Worm (Caenorhabditis elegans) whole organism, mixed stage, embryonic: ENCODE results near the gene R31.2.

Source experiments
- M03D4.4 ChIP-seq: sonication (generic microtip); optimal IDR thresholded peaks from 2 replicates; lab custom pipeline; 2017; ENCODE audit warnings: mild to moderate bottlenecking, missing genetic modification characterization, missing compliant biosample characterization
- bed-3 ChIP-seq: fragments of 200-800 bp; sonication (Bioruptor generic); optimal IDR thresholded peaks from 3 replicates; lab custom pipeline; 2018; ENCODE audit warnings: mild to moderate bottlenecking, missing genetic modification characterization, moderate library complexity, missing compliant biosample characterization
- blmp-1 ChIP-seq: fragments of 150-350 bp; optimal IDR thresholded peaks from 2 replicates; lab custom pipeline; 2014; ENCODE audit warnings: missing biosample characterization, missing genetic modification characterization
- ceh-39 ChIP-seq: fragments of 150-350 bp; optimal IDR thresholded peaks from 2 replicates; lab custom pipeline; 2014; ENCODE audit warnings: missing biosample characterization, missing genetic modification characterization
- ceh-43 ChIP-seq: fragments of 200-800 bp; sonication (Bioruptor generic); optimal IDR thresholded peaks from 2 replicates; lab custom pipeline; 2018; ENCODE audit warnings: mild to moderate bottlenecking, missing genetic modification characterization, moderate library complexity, missing compliant biosample characterization
- ceh-83 ChIP-seq: fragments of 200-800 bp; sonication (Bioruptor generic); optimal IDR thresholded peaks from 2 replicates; lab custom pipeline; 2018; ENCODE audit warnings: mild to moderate bottlenecking, missing genetic modification characterization, missing compliant biosample characterization
- ces-1 ChIP-seq: fragments of 150-350 bp; optimal IDR thresholded peaks from 2 replicates; lab custom pipeline; 2014; ENCODE audit warnings: missing biosample characterization, missing genetic modification reagents, missing genetic modification characterization
- cnd-1 ChIP-seq: fragments of 200-800 bp; sonication (Bioruptor generic); optimal IDR thresholded peaks from 2 replicates; lab custom pipeline; 2018; ENCODE audit warnings: mild to moderate bottlenecking, missing genetic modification characterization, missing compliant biosample characterization
- elt-1 ChIP-seq: sonication (generic microtip); optimal IDR thresholded peaks from 2 replicates; lab custom pipeline; 2017; ENCODE audit warnings: missing genetic modification characterization, mild to moderate bottlenecking, missing compliant biosample characterization, antibody characterized with exemption, moderate library complexity, borderline replicate concordance; ENCODE audit not compliant: insufficient read depth
- elt-3 ChIP-seq: fragments of 150-350 bp; optimal IDR thresholded peaks from 2 replicates; lab custom pipeline; 2014; ENCODE audit warnings: missing biosample characterization, missing genetic modification characterization
- flh-1 ChIP-seq: fragments of 200-800 bp; sonication (Bioruptor generic); optimal IDR thresholded peaks from 2 replicates; lab custom pipeline; 2018; ENCODE audit warnings: mild to moderate bottlenecking, missing genetic modification characterization, moderate library complexity, missing compliant biosample characterization
- ham-2 ChIP-seq: fragments of 200-800 bp; sonication (Bioruptor generic); optimal IDR thresholded peaks from 2 replicates; lab custom pipeline; 2018; ENCODE audit warnings: mild to moderate bottlenecking, missing genetic modification characterization, missing compliant biosample characterization
- hlh-1 ChIP-seq: fragments of 150-350 bp; optimal IDR thresholded peaks from 2 replicates; lab custom pipeline; 2014; ENCODE audit warnings: missing biosample characterization, missing genetic modification reagents, missing genetic modification characterization
- lin-13 ChIP-seq: fragments of 150-350 bp; optimal IDR thresholded peaks from 2 replicates; lab custom pipeline; 2014; ENCODE audit warnings: missing biosample characterization, missing genetic modification characterization
- lin-32 ChIP-seq: fragments of 200-800 bp; sonication (Bioruptor generic); optimal IDR thresholded peaks from 2 replicates; lab custom pipeline; 2018; ENCODE audit warnings: mild to moderate bottlenecking, missing genetic modification characterization, missing compliant biosample characterization
- lsy-2 ChIP-seq: fragments of 150-350 bp; optimal IDR thresholded peaks from 2 replicates; lab custom pipeline; 2014; ENCODE audit warnings: missing biosample characterization, missing genetic modification characterization
- mab-5 ChIP-seq: fragments of 150-350 bp; optimal IDR thresholded peaks from 2 replicates; lab custom pipeline; 2014; ENCODE audit warnings: missing biosample characterization, missing genetic modification characterization
- mep-1 ChIP-seq: fragments of 150-350 bp; optimal IDR thresholded peaks from 2 replicates; lab custom pipeline; 2017; ENCODE audit warnings: missing biosample characterization, missing genetic modification reagents, missing genetic modification characterization, inconsistent platforms
- mls-2 ChIP-seq: sonication (generic microtip); optimal IDR thresholded peaks from 2 replicates; lab custom pipeline; 2016; ENCODE audit warnings: mild to moderate bottlenecking, missing genetic modification characterization, moderate library complexity, missing compliant biosample characterization
- nhr-12 ChIP-seq: fragments of 150-350 bp; optimal IDR thresholded peaks from 2 replicates; lab custom pipeline; 2014; ENCODE audit warnings: missing biosample characterization, missing genetic modification characterization
- nhr-237 ChIP-seq: fragments of 150-350 bp; optimal IDR thresholded peaks from 2 replicates; lab custom pipeline; 2014; ENCODE audit warnings: missing biosample characterization, missing genetic modification characterization
- nhr-28 ChIP-seq: fragments of 150-350 bp; optimal IDR thresholded peaks from 2 replicates; lab custom pipeline; 2014; ENCODE audit warnings: missing biosample characterization, missing genetic modification characterization
- pha-4 ChIP-seq: fragments of 150-350 bp; optimal IDR thresholded peaks from 2 replicates; lab custom pipeline; 2018; ENCODE audit warnings: missing biosample characterization, missing genetic modification reagents, missing genetic modification characterization
- snpc-4 ChIP-seq: fragments of 150-350 bp; optimal IDR thresholded peaks from 2 replicates; lab custom pipeline; 2014; ENCODE audit warnings: missing biosample characterization, missing genetic modification characterization
- sptf-1 ChIP-seq: sonication (generic microtip); optimal IDR thresholded peaks from 2 replicates; lab custom pipeline; 2017; ENCODE audit warnings: mild to moderate bottlenecking, missing genetic modification characterization, moderate library complexity, missing compliant biosample characterization
- unc-120 ChIP-seq: sonication (generic microtip); optimal IDR thresholded peaks from 2 replicates; lab custom pipeline; 2017; ENCODE audit warnings: missing genetic modification characterization, missing compliant biosample characterization; ENCODE audit not compliant: poor library complexity, severe bottlenecking
- unc-39 ChIP-seq: fragments of 150-350 bp; optimal IDR thresholded peaks from 2 replicates; lab custom pipeline; 2014; ENCODE audit warnings: missing biosample characterization, missing genetic modification characterization
- unc-62 ChIP-seq: fragments of 150-350 bp; optimal IDR thresholded peaks from 2 replicates; lab custom pipeline; 2014; ENCODE audit warnings: missing biosample characterization, missing genetic modification reagents, missing genetic modification characterization
- zip-8 ChIP-seq: fragments of 150-350 bp; optimal IDR thresholded peaks from 2 replicates; lab custom pipeline; 2014; ENCODE audit warnings: missing biosample characterization, missing genetic modification characterization
- ztf-11 ChIP-seq: fragments of 150-350 bp; optimal IDR thresholded peaks from 2 replicates; lab custom pipeline; 2014; ENCODE audit warnings: missing biosample characterization, missing genetic modification characterization

R31.2 gene

ce11 chrV:11934848-11935247, 17.5 kb downstream of the R31.2 start, which contains the start of gene F58H1.8:
TSS of gene F58H1.8 (plus strand) at chrV:11935148.
- TF ChIP-seq zip-8 = no peak
- no peak for TF ChIP-seq nhr-237 (tag; lab: Kevin White, UChicago)
- no peak for TF ChIP-seq ham-2 (GFP tag; lab: Kevin White, UChicago)
- no peak for TF ChIP-seq flh-1 (GFP tag; lab: Kevin White, UChicago)
- TF ChIP-seq ceh-83 (GFP tag; lab: Kevin White, UChicago) = no peak
- TF ChIP-seq unc-39 (tag; lab: Kevin White, UChicago) = no peak
- no peak for TF ChIP-seq ceh-43 (GFP tag; lab: Kevin White, UChicago)
- TF ChIP-seq unc-120 (tag; lab: Kevin White, UChicago) = no peak
- no peak for TF ChIP-seq cnd-1
- TF ChIP-seq snpc-4 (tag; lab: Kevin White, UChicago) = no peak
- TF ChIP-seq pha-4 (tag; lab: Kevin White, UChicago) = no peak
- no peak for TF ChIP-seq ztf-11 (tag; lab: Kevin White, UChicago)
- TF ChIP-seq ceh-39 (tag; lab: Kevin White, UChicago) = no peak
- TF ChIP-seq lsy-2 (tag; lab: Kevin White, UChicago) = no peak
- TF ChIP-seq M03D4.4 (tag; lab: Kevin White, UChicago) = no peak
- TF ChIP-seq nhr-12 (tag; lab: Kevin White, UChicago) = no peak
- no peak for TF ChIP-seq nhr-28
- no peak for TF ChIP-seq mls-2
- TF ChIP-seq, all 35 proteins: peak for 0

DNA sequence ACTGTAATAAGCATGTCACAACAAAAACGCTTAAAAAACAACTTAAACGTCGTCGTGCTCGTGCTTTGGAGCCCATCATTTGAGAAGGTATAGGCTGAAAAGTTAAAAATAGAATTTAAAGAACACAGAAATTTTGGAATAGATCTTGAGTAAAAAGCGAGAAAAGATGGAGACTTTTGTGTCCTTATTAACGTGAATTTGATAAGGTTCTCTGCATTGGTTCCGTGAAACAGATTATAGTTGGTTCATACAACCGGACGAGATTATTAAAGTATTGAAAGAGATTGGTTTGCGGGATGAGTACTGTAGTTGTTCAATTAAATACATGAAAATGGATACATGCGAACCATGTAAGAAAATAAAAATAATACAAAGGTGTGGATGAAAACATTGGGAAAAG, 20.3 kb downstream of the R31.2 start, which contains the start of gene gpla-1:
gpla-1 (minus strand) TSS at position 101 of the 400 bp plus-strand sequence.
- no peak for TF ChIP-seq zip-8
- TF ChIP-seq nhr-12 (tag; lab: Kevin White, UChicago) = no peak

ce11 chrV:11940329-11940728, 23.0 kb downstream of the R31.2 start:
- TF ChIP-seq mls-2 (no peak), ceh-39 (tag; lab: Kevin White, UChicago) (no peak), nhr-12 (tag; lab: Kevin White, UChicago) (no peak), ces-1 (no peak), nhr-237 (tag; lab: Kevin White, UChicago) (no peak), ceh-83 (GFP tag; lab: Kevin White, UChicago) (no peak), unc-39 (tag; lab: Kevin White, UChicago) (no peak), snpc-4 (tag; lab: Kevin White, UChicago) (no peak), cnd-1 (no peak), zip-8 (no peak), pha-4 (tag; lab: Kevin White, UChicago) (no peak), ztf-11 (tag; lab: Kevin White, UChicago) (no peak), elt-3 (no peak), ceh-43 (GFP tag; lab: Kevin White, UChicago) (no peak), elt-1 (tag; lab: Kevin White, UChicago) (no peak), flh-1 (GFP tag; lab: Kevin White, UChicago) (no peak), ham-2 (GFP tag; lab: Kevin White, UChicago) (no peak)

DNA sequence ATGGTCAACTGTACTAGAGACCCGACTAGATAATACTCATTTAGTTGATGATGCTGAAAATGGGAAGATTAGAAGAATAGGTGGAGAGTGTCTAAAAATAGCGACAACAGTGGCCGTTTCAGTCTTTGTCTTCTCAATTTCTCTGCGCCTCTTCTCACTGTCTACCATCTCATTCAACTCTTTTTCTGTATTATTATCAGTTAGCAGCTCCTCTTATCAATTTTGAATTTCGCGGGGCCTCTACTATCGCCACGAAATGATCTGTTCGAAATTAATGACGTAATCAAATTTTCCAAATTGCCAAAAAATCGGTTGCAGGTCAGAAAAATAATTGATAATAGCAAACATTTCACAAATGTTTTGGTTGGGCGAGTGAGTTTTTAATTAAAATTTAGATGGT, 24.3 kb downstream of the R31.2 start:
- TF ChIP-seq zip-8 (peak; percentile 68), unc-39 (tag; lab: Kevin White, UChicago) (no peak)
- TF ChIP-seq, all 35 proteins: peak for 1

DNA sequence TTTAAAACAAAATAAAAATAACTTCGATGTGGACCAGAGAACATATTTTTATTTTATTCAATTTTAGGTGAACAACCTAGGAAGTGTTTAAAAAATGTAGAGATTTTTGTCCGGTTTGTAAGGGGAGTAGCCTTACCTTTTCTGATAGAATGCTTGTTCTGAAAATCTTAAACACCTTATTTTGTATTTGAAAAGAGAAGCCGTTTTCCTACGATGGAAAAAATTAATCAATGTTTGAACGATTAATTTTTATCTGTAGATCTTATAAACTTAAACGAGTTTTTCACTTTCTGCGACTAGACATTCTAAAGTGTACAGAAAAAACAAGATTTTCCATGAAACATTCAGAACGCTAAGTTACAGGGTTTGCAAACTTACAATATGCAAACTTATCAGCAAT, 25.0 kb downstream of the R31.2 start, which contains the start of gene F58H1.6:
F58H1.6 (plus strand) TSS at position 301 of the 400 bp plus-strand sequence.
- TF ChIP-seq nhr-237 (tag; lab: Kevin White, UChicago) = no peak
- no peak for TF ChIP-seq unc-62
- no peak for TF ChIP-seq ceh-39 (tag; lab: Kevin White, UChicago)
- no peak for TF ChIP-seq cnd-1
- TF ChIP-seq lin-13 (tag; lab: Kevin White, UChicago) = no peak
- TF ChIP-seq ham-2 (GFP tag; lab: Kevin White, UChicago) = no peak
- TF ChIP-seq lin-32 (GFP tag; lab: Kevin White, UChicago) = no peak
- no peak for TF ChIP-seq snpc-4 (tag; lab: Kevin White, UChicago)
- no peak for TF ChIP-seq mab-5 (tag; lab: Kevin White, UChicago)
- TF ChIP-seq unc-39 (tag; lab: Kevin White, UChicago) = no peak
- no peak for TF ChIP-seq pha-4 (tag; lab: Kevin White, UChicago)
- TF ChIP-seq ces-1 = no peak
- TF ChIP-seq bed-3 (GFP tag; lab: Kevin White, UChicago) = no peak
- no peak for TF ChIP-seq hlh-1 (tag; lab: Kevin White, UChicago)
- no peak for TF ChIP-seq sptf-1 (tag; lab: Kevin White, UChicago)
- TF ChIP-seq mep-1 (tag; lab: Kevin White, UChicago) = no peak
- TF ChIP-seq nhr-28 = no peak
- no peak for TF ChIP-seq ceh-43 (GFP tag; lab: Kevin White, UChicago)
- no peak for TF ChIP-seq blmp-1 (tag; lab: Kevin White, UChicago)
